Worm (Caenorhabditis elegans) whole organism, L3 larva: ENCODE results near the gene irld-21.

Experiments used
- R02D3.7 ChIP-seq: fragments of 150-350 bp; optimal IDR thresholded peaks from 2 replicates; lab custom pipeline; 2014; ENCODE audit warnings: missing biosample characterization, missing genetic modification characterization
- ZK546.5 ChIP-seq: sonication (generic microtip); optimal IDR thresholded peaks from 2 replicates; lab custom pipeline; 2017; ENCODE audit warnings: missing biosample characterization, missing genetic modification characterization
- aly-2 ChIP-seq: fragments of 150-350 bp; optimal IDR thresholded peaks from 2 replicates; lab custom pipeline; 2014; ENCODE audit warnings: missing biosample characterization, missing genetic modification characterization
- ceh-16 ChIP-seq: sonication (generic microtip); optimal IDR thresholded peaks from 2 replicates; lab custom pipeline; 2017; ENCODE audit warnings: missing biosample characterization, missing genetic modification characterization
- ceh-9 ChIP-seq: sonication (generic microtip); optimal IDR thresholded peaks from 2 replicates; lab custom pipeline; 2018; ENCODE audit warnings: missing biosample characterization, missing genetic modification characterization
- daf-12 ChIP-seq: fragments of 150-350 bp; optimal IDR thresholded peaks from 2 replicates; lab custom pipeline; 2014; ENCODE audit warnings: missing biosample characterization, missing genetic modification reagents, missing genetic modification characterization
- egl-27 ChIP-seq: sonication (generic microtip); optimal IDR thresholded peaks from 4 replicates; lab custom pipeline; 2017; ENCODE audit warnings: missing biosample characterization, missing genetic modification reagents, missing genetic modification characterization
- egl-5 ChIP-seq: fragments of 150-350 bp; optimal IDR thresholded peaks from 2 replicates; lab custom pipeline; 2017; ENCODE audit warnings: missing biosample characterization, missing genetic modification reagents, missing genetic modification characterization, inconsistent platforms
- elt-1 ChIP-seq: fragments of 150-350 bp; optimal IDR thresholded peaks from 2 replicates; lab custom pipeline; 2014; ENCODE audit warnings: missing biosample characterization, missing genetic modification characterization
- elt-2 ChIP-seq: sonication (generic microtip); optimal IDR thresholded peaks from 2 replicates; lab custom pipeline; 2016; ENCODE audit warnings: missing genetic modification reagents, mild to moderate bottlenecking, missing genetic modification characterization, missing compliant biosample characterization
- elt-3 ChIP-seq, 3 experiments: fragments of 150-350 bp in 1 of 3; sonication (generic microtip) in 2 of 3; optimal IDR thresholded peaks; 2 replicates in 2 of 3; 4 replicates in 1 of 3; lab custom pipeline; 2014 to 2017; ENCODE audit warnings: missing biosample characterization in 3 of 3, missing genetic modification characterization in 3 of 3
- eor-1 ChIP-seq, 2 experiments: fragments of 150-350 bp; optimal IDR thresholded peaks; 2 replicates each; lab custom pipeline; 2014 to 2018; ENCODE audit warnings: missing biosample characterization in 2 of 2, missing genetic modification characterization in 2 of 2
- fkh-2 ChIP-seq: fragments of 150-350 bp; optimal IDR thresholded peaks from 2 replicates; lab custom pipeline; 2014; ENCODE audit warnings: missing biosample characterization, missing genetic modification reagents, missing genetic modification characterization
- fos-1 ChIP-seq: fragments of 150-350 bp; optimal IDR thresholded peaks from 2 replicates; lab custom pipeline; 2014; ENCODE audit warnings: missing biosample characterization, missing genetic modification characterization
- hmg-11 ChIP-seq: sonication (generic microtip); optimal IDR thresholded peaks from 2 replicates; lab custom pipeline; 2016; ENCODE audit warnings: missing genetic modification characterization, missing compliant biosample characterization
- jun-1 ChIP-seq: fragments of 150-350 bp; optimal IDR thresholded peaks from 2 replicates; lab custom pipeline; 2014; ENCODE audit warnings: missing biosample characterization, missing genetic modification reagents, missing genetic modification characterization
- lin-15B ChIP-seq: fragments of 150-350 bp; optimal IDR thresholded peaks from 2 replicates; lab custom pipeline; 2014; ENCODE audit warnings: missing biosample characterization, missing genetic modification characterization
- lin-39 ChIP-seq: fragments of 150-350 bp; optimal IDR thresholded peaks from 2 replicates; lab custom pipeline; 2018; ENCODE audit warnings: missing biosample characterization, missing genetic modification reagents, missing genetic modification characterization
- mdl-1 ChIP-seq: fragments of 150-350 bp; optimal IDR thresholded peaks from 2 replicates; lab custom pipeline; 2014; ENCODE audit warnings: missing biosample characterization, missing genetic modification characterization
- mml-1 ChIP-seq: fragments of 150-350 bp; sonication (generic microtip); optimal IDR thresholded peaks from 3 replicates; lab custom pipeline; 2014; ENCODE audit warnings: missing biosample characterization, missing genetic modification characterization
- nfya-1 ChIP-seq: sonication (generic microtip); optimal IDR thresholded peaks from 2 replicates; lab custom pipeline; 2017; ENCODE audit warnings: missing genetic modification characterization, mild to moderate bottlenecking, missing compliant biosample characterization, antibody characterized with exemption, moderate library complexity; ENCODE audit not compliant: insufficient read depth
- nhr-11 ChIP-seq: fragments of 150-350 bp; optimal IDR thresholded peaks from 2 replicates; lab custom pipeline; 2014; ENCODE audit warnings: missing biosample characterization, missing genetic modification characterization
- nhr-12 ChIP-seq: fragments of 150-350 bp; optimal IDR thresholded peaks from 2 replicates; lab custom pipeline; 2014; ENCODE audit warnings: missing biosample characterization, missing genetic modification characterization
- nhr-23 ChIP-seq: fragments of 150-350 bp; optimal IDR thresholded peaks from 2 replicates; lab custom pipeline; 2014; ENCODE audit warnings: missing biosample characterization, missing genetic modification reagents, missing genetic modification characterization
- nhr-25 ChIP-seq: sonication (generic microtip); optimal IDR thresholded peaks from 2 replicates; lab custom pipeline; 2017; ENCODE audit warnings: missing biosample characterization, missing genetic modification characterization
- nhr-28 ChIP-seq: fragments of 150-350 bp; optimal IDR thresholded peaks from 2 replicates; lab custom pipeline; 2014; ENCODE audit warnings: missing biosample characterization, missing genetic modification characterization
- nhr-67 ChIP-seq: fragments of 150-350 bp; optimal IDR thresholded peaks from 2 replicates; lab custom pipeline; 2014; ENCODE audit warnings: missing biosample characterization, missing genetic modification characterization
- nhr-76 ChIP-seq: fragments of 150-350 bp; sonication (generic microtip); optimal IDR thresholded peaks from 5 replicates; lab custom pipeline; 2014; ENCODE audit warnings: missing biosample characterization, missing genetic modification characterization
- nhr-77 ChIP-seq: fragments of 150-350 bp; optimal IDR thresholded peaks from 2 replicates; lab custom pipeline; 2014; ENCODE audit warnings: missing biosample characterization, missing genetic modification characterization
- pha-4 ChIP-seq: fragments of 150-350 bp; optimal IDR thresholded peaks from 2 replicates; lab custom pipeline; 2014; ENCODE audit warnings: missing biosample characterization, missing genetic modification reagents, missing genetic modification characterization
- pqm-1 ChIP-seq: fragments of 150-350 bp; optimal IDR thresholded peaks from 2 replicates; lab custom pipeline; 2017; ENCODE audit warnings: missing biosample characterization, missing genetic modification characterization, inconsistent platforms
- sea-2 ChIP-seq: fragments of 150-350 bp; sonication (generic microtip); optimal IDR thresholded peaks from 4 replicates; lab custom pipeline; 2014; ENCODE audit warnings: missing biosample characterization, missing genetic modification reagents, missing genetic modification characterization
- skn-1 ChIP-seq: fragments of 150-350 bp; optimal IDR thresholded peaks from 2 replicates; lab custom pipeline; 2014; ENCODE audit warnings: missing biosample characterization, missing genetic modification characterization
- tbx-2 ChIP-seq: sonication (generic microtip); optimal IDR thresholded peaks from 2 replicates; lab custom pipeline; 2016; ENCODE audit warnings: mild to moderate bottlenecking, missing genetic modification characterization, missing compliant biosample characterization
- unc-39 ChIP-seq: sonication (generic microtip); optimal IDR thresholded peaks from 4 replicates; lab custom pipeline; 2017; ENCODE audit warnings: missing biosample characterization, missing genetic modification characterization
- zag-1 ChIP-seq: fragments of 150-350 bp; optimal IDR thresholded peaks from 2 replicates; lab custom pipeline; 2014; ENCODE audit warnings: missing biosample characterization, missing genetic modification characterization
- ztf-4 ChIP-seq: fragments of 150-350 bp; optimal IDR thresholded peaks from 2 replicates; lab custom pipeline; 2014; ENCODE audit warnings: missing biosample characterization, missing genetic modification characterization

irld-21 gene

DNA sequence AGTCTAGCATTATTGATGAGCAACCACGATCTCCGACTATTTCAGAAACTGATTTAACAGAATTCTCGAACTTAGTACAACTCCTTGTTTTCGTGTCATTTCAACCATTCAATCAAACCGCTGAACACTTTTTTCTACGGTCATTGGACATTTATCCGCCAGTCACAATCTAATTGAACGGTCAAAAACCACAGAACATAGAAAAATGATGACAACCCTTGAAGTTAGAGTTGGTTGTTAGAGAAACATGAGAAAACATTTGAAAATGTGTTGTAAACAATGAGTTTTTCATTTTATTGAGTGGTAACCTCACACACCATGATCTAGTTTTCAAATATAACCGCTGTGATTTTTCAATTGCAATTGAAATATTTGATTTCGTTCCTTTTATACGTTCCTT, 22.4 kb upstream of the irld-21 start:
- TF ChIP-seq eor-1 (tag; optimal IDR thresholded peaks at IDR 0.05; lab: Kevin White, UChicago) (no peak), pqm-1 (no peak), nhr-25 (tag; lab: Kevin White, UChicago) (no peak), elt-3 (tag; optimal IDR thresholded peaks at IDR 0.05; lab: Kevin White, UChicago) (no peak), skn-1 (no peak), aly-2 (tag; lab: Kevin White, UChicago) (no peak), nfya-1 (tag; lab: Kevin White, UChicago) (no peak), nhr-23 (no peak), nhr-11 (no peak), lin-39 (tag; lab: Kevin White, UChicago) (no peak)

- TF ChIP-seq ceh-9 (tag; lab: Kevin White, UChicago) (no peak), nhr-11 (no peak), jun-1 (tag; lab: Kevin White, UChicago) (no peak)
These were observed 21.5 kb upstream of the irld-21 start, which contains the start of gene msp-38 for ce11 chrIV:10143640-10144039. TSS of gene msp-38 (minus strand) at chrIV:10143740.

DNA sequence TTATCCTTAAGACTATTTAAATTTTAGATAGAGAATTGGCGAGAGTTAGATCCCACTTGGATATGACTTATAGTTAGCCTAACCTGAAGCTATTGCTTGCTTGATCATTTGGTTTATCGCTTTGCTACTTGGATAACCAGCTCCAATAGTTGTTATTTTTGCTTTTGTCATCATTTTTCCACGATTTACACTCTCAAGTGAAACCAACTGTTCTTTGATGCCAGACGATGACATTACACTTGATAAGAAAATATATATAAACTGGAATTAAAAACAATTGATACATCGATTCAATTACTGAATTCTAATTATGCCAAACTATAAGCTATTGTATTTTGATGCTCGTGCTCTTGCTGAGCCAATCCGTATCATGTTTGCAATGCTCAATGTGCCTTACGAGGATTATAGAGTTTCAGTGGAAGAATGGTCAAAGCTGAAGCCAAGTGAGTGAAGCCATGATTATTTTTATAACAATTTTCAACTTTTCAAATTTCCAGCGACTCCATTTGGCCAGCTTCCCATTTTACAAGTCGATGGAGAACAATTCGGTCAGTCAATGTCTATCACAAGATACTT, 19.9 kb upstream of the irld-21 start, which contains the start of the genes gst-2, gst-4 and dhs-12:
Gene gst-2, minus strand, starts transcription at position 132 of the 576 bp plus-strand sequence.
Gene gst-4, plus strand, starts transcription at position 296 of the 576 bp plus-strand sequence.
Gene dhs-12, plus strand, starts transcription at position 526 of the 576 bp plus-strand sequence.
- no peak for TF ChIP-seq egl-27 (tag; lab: Kevin White, UChicago)
- TF ChIP-seq skn-1, result peak; percentile 43

DNA sequence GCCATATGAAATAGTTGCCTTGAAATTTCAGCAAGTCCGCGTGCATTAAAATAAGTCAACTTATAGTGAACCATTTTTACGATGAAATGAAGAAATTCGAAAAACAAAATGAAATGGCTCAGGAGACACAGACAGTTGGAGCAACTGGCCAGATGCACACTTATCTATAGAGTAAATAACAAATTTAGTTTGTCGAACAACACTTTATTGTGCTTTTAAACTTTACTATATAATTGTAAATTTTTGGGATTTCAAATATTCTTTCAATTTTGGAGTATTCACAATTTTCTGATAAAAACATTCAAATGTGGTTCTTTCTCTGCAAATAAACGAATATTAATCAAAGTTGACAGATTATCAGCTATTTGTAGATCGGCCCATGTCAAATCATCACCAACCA, 18.0 kb upstream of the irld-21 start, which contains the start of gene gst-3:
Gene gst-3, minus strand, starts transcription at position 101 of the 400 bp plus-strand sequence.
- TF ChIP-seq nhr-76 (tag; lab: Kevin White, UChicago) (no peak), pha-4 (tag; lab: Kevin White, UChicago) (peak; percentile 33)

ce11 chrIV:10137804-10138203, 15.7 kb upstream of the irld-21 start, which contains the start of gene K08F4.12:
TSS of gene K08F4.12 (plus strand) at chrIV:10138104.
- TF ChIP-seq nhr-67 (tag; lab: Kevin White, UChicago) (no peak), nhr-25 (tag; lab: Kevin White, UChicago) (no peak), pha-4 (tag; lab: Kevin White, UChicago) (no peak), tbx-2 (no peak), daf-12 (tag; lab: Kevin White, UChicago) (no peak), mdl-1 (tag; lab: Kevin White, UChicago) (no peak), nhr-11 (no peak), unc-39 (tag; lab: Kevin White, UChicago) (no peak), nhr-76 (tag; lab: Kevin White, UChicago) (no peak), nhr-28 (tag; lab: Kevin White, UChicago) (no peak)

ce11 chrIV:10135817-10136216, 13.7 kb upstream of the irld-21 start, which contains the start of gene K08F4.5:
TSS of gene K08F4.5 (minus strand) at chrIV:10135917.
- TF ChIP-seq pha-4 (tag; lab: Kevin White, UChicago), result no peak
- TF ChIP-seq nhr-76 (tag; lab: Kevin White, UChicago), result no peak
- TF ChIP-seq ceh-9 (tag; lab: Kevin White, UChicago), result no peak
- TF ChIP-seq nhr-28 (tag; lab: Kevin White, UChicago), result no peak
- TF ChIP-seq ZK546.5 (tag; lab: Kevin White, UChicago), result no peak
- TF ChIP-seq egl-5 (tag; lab: Kevin White, UChicago), result no peak
- TF ChIP-seq fos-1, result no peak
- TF ChIP-seq mdl-1 (tag; lab: Kevin White, UChicago), result no peak
- TF ChIP-seq sea-2 (GFP tag; lab: Kevin White, UChicago), result no peak
- no peak for TF ChIP-seq elt-2 (tag; lab: Kevin White, UChicago)
- no peak for TF ChIP-seq nfya-1 (tag; lab: Kevin White, UChicago)
- TF ChIP-seq mml-1, result no peak
- TF ChIP-seq ztf-4 (tag; lab: Kevin White, UChicago), result no peak

ce11 chrIV:10129957-10130356, 7.9 kb upstream of the irld-21 start, which contains the start of gene glt-3:
TSS of gene glt-3 (plus strand) at chrIV:10130257.
- no peak for TF ChIP-seq lin-15B (tag; lab: Kevin White, UChicago)
- no peak for TF ChIP-seq elt-1
- no peak for TF ChIP-seq nhr-77 (tag; lab: Kevin White, UChicago)
- no peak for TF ChIP-seq jun-1 (tag; lab: Kevin White, UChicago)
- TF ChIP-seq nhr-76 (tag; lab: Kevin White, UChicago), result no peak
- no peak for TF ChIP-seq fos-1
- no peak for TF ChIP-seq mml-1
- no peak for TF ChIP-seq R02D3.7
- no peak for TF ChIP-seq zag-1 (tag; lab: Kevin White, UChicago)
- TF ChIP-seq nhr-12 (tag; lab: Kevin White, UChicago), result no peak
- no peak for TF ChIP-seq fkh-2 (tag; lab: Kevin White, UChicago)
- TF ChIP-seq eor-1 (tag; optimal IDR thresholded peaks at IDR 0.05; lab: Kevin White, UChicago), result no peak
- TF ChIP-seq nfya-1 (tag; lab: Kevin White, UChicago), result no peak
- no peak for TF ChIP-seq mdl-1 (tag; lab: Kevin White, UChicago)
- TF ChIP-seq ceh-16 (tag; lab: Kevin White, UChicago), result no peak
- no peak for TF ChIP-seq hmg-11 (tag; lab: Kevin White, UChicago)
- TF ChIP-seq pha-4 (tag; lab: Kevin White, UChicago), result no peak
- TF ChIP-seq sea-2 (GFP tag; lab: Kevin White, UChicago), result no peak
